Worm (Caenorhabditis elegans): ENCODE measurements around the gene T22F3.7.

T22F3.7 gene

ce11 chrV:3579795-3580194 is 20.7 kb downstream of the T22F3.7 start (continued):
- no peak for TF ChIP-seq hlh-26 (GFP tag; conservative IDR thresholded peaks at IDR 0.05)
- no peak for TF ChIP-seq let-607 (tag; optimal IDR thresholded peaks at IDR 0.05)
- no peak for TF ChIP-seq cebp-1 (GFP tag; IDR thresholded peaks at IDR 0.05)
- TF ChIP-seq cebp-1 (tag; optimal IDR thresholded peaks at IDR 0.05), result peak; percentile 45
- TF ChIP-seq B0261.1 (tag; optimal IDR thresholded peaks at IDR 0.05), result no peak
- no peak for TF ChIP-seq Y53F4B.3 (GFP tag; IDR thresholded peaks at IDR 0.05)
- no peak for TF ChIP-seq ceh-79 (tag; optimal IDR thresholded peaks at IDR 0.05)
- no peak for TF ChIP-seq F33H1.4 (GFP tag; IDR thresholded peaks at IDR 0.05)
- TF ChIP-seq K12H6.12 (tag; optimal IDR thresholded peaks at IDR 0.05), result no peak

ce11 chrV:3579248-3579647 is 21.2 kb downstream of the T22F3.7 start:
- TF ChIP-seq zfh-2 (GFP tag; conservative IDR thresholded peaks at IDR 0.05), result peak; percentile 50; the same call in 1 of the 2 replicates
- no peak for TF ChIP-seq ztf-22 (GFP tag; optimal IDR thresholded peaks at IDR 0.05)
- TF ChIP-seq lin-26 (GFP tag; IDR thresholded peaks at IDR 0.05), result 0 out of 2 replicates have a peak, but pooled peaks have one; percentile 12

- TF ChIP-seq mcd-1 (GFP tag; IDR thresholded peaks at IDR 0.05) (peak; percentile 73), cebp-1 (GFP tag; IDR thresholded peaks at IDR 0.05) (no peak), cebp-1 (tag; optimal IDR thresholded peaks at IDR 0.05) (no peak), madf-10 (tag; optimal IDR thresholded peaks at IDR 0.05) (no peak), lsy-27 (tag; optimal IDR thresholded peaks at IDR 0.05; ENCODE audit: borderline replicate concordance, insufficient read depth) (no peak), ztf-3 (GFP tag; optimal IDR thresholded peaks at IDR 0.05) (no peak), T26A5.8 (tag; optimal IDR thresholded peaks at IDR 0.05) (no peak), tbx-9 (tag; optimal IDR thresholded peaks at IDR 0.05; ENCODE audit: borderline replicate concordance) (no peak), lin-40 (tag; optimal IDR thresholded peaks at IDR 0.05) (no peak), snpc-3.4 (tag; optimal IDR thresholded peaks at IDR 0.05) (peak; percentile 89), ceh-58 (GFP tag; IDR thresholded peaks at IDR 0.05) (no peak), athp-1 (tag; optimal IDR thresholded peaks at IDR 0.05) (peak; percentile 48), ztf-26 (tag; optimal IDR thresholded peaks at IDR 0.05) (no peak), tlf-1 (GFP tag; optimal IDR thresholded peaks at IDR 0.05) (peak; percentile 94), ets-4 (GFP tag; optimal IDR thresholded peaks at IDR 0.05) (no peak), nhr-27 (tag; optimal IDR thresholded peaks at IDR 0.05) (no peak), Y79H2A.3 (GFP tag; conservative IDR thresholded peaks at IDR 0.05) (peak; percentile 84), ceh-100 (GFP tag; IDR thresholded peaks at IDR 0.05) (no peak), F23B12.7 (tag; optimal IDR thresholded peaks at IDR 0.05; ENCODE audit: insufficient read depth) (no peak), F55B11.4 (tag; optimal IDR thresholded peaks at IDR 0.05; ENCODE audit: borderline replicate concordance, insufficient read depth) (no peak), hsf-1 (GFP tag; IDR thresholded peaks at IDR 0.05) (peak; percentile 83), C06A6.2 (GFP tag; conservative IDR thresholded peaks at IDR 0.05) (no peak), F22D6.2 (tag; optimal IDR thresholded peaks at IDR 0.05) (no peak), mxl-1 (tag; optimal IDR thresholded peaks at IDR 0.05) (no peak), Y67H2A.10 (GFP tag; conservative IDR thresholded peaks at IDR 0.05) (0 out of 2 replicates have a peak, but pooled peaks have one; percentile 40), aptf-2 (GFP tag; conservative IDR thresholded peaks at IDR 0.05) (peak; percentile 36; the same call in 1 of the 2 replicates), egl-44 (GFP tag; IDR thresholded peaks at IDR 0.05) (no peak), dpff-1 (tag; optimal IDR thresholded peaks at IDR 0.05) (no peak), F10E7.11 (tag; optimal IDR thresholded peaks at IDR 0.05) (no peak), ceh-91 (GFP tag; IDR thresholded peaks at IDR 0.05) (peak; percentile 99), attf-6 (GFP tag; IDR thresholded peaks at IDR 0.05) (peak; percentile 81), mel-28 (tag; optimal IDR thresholded peaks at IDR 0.05; ENCODE audit: borderline replicate concordance) (no peak), hrde-1 (tag; optimal IDR thresholded peaks at IDR 0.05; ENCODE audit: borderline replicate concordance) (peak; percentile 71), mes-4 (tag; optimal IDR thresholded peaks at IDR 0.05) (no peak), tbp1 (GFP tag; optimal IDR thresholded peaks at IDR 0.05) (peak; percentile 59), F33H1.4 (GFP tag; IDR thresholded peaks at IDR 0.05) (peak; percentile 86)
Measured at ce11 chrV:3578813-3579212, 21.7 kb downstream of the T22F3.7 start, which contains the start of gene pygl-1. Gene pygl-1, plus strand, starts transcription at chrV:3579023.
